Worm (Caenorhabditis elegans): Measurements from ENCODE around the gene F18H3.1.
A peak's percentile ranks its signal among the peaks of the same experiment; 100 is the strongest.

The F18H3.1 gene

ce11 chrX:13527347-13528092 is 8.1 kb downstream of the F18H3.1 start, which contains the start of gene pab-2 (continued):
- TF ChIP-seq efl-1 (optimal IDR thresholded peaks at IDR 0.05) (peak; percentile 36 to 48), efl-1 (GFP tag; optimal IDR thresholded peaks at IDR 0.05 in 1 of 2) (peak in 1 of 2 experiments; percentile 90), egl-13 (tag; optimal IDR thresholded peaks at IDR 0.05) (peak; percentile 54), aly-2 (tag; optimal IDR thresholded peaks at IDR 0.05) (no peak), alr-1 (tag; optimal IDR thresholded peaks at IDR 0.05; ENCODE audit: borderline replicate concordance) (no peak), nhr-19 (GFP tag; conservative IDR thresholded peaks at IDR 0.05) (peak; percentile 70), nhr-85 (tag) (peak; percentile 94), dpl-1 (GFP tag; optimal IDR thresholded peaks at IDR 0.05) (peak in 1 of 3 experiments; percentile 12), elt-3 (tag; optimal IDR thresholded peaks at IDR 0.05) (peak in 3 of 6 experiments; percentile 32 to 44 (median 38)), unc-130 (tag; optimal IDR thresholded peaks at IDR 0.05) (peak; percentile 64), irx-1 (tag; optimal IDR thresholded peaks at IDR 0.05) (peak; percentile 34), nhr-84 (tag; optimal IDR thresholded peaks at IDR 0.05) (no peak), nhr-90 (tag; optimal IDR thresholded peaks at IDR 0.05; ENCODE audit: poor library complexity) (peak; percentile 83), xbp-1 (tag; optimal IDR thresholded peaks at IDR 0.05) (peak; percentile 99), mab-9 (GFP tag; IDR thresholded peaks at IDR 0.05) (0 out of 2 replicates have a peak, but pooled peaks have one; percentile 35), ets-5 (GFP tag; IDR thresholded peaks at IDR 0.05) (no peak), rnt-1 (tag; optimal IDR thresholded peaks at IDR 0.05) (peak; percentile 80), lin-13 (GFP tag; optimal IDR thresholded peaks at IDR 0.05) (no peak), pax-3 (tag; optimal IDR thresholded peaks at IDR 0.05) (peak; percentile 28), elt-2 (tag; optimal IDR thresholded peaks at IDR 0.05) (peak; percentile 88), zip-4 (GFP tag; optimal IDR thresholded peaks at IDR 0.05) (no peak), efl-3 (GFP tag; optimal IDR thresholded peaks at IDR 0.05) (no peak), snu-23 (GFP tag; optimal IDR thresholded peaks at IDR 0.05) (peak; percentile 87), hpl-2 (GFP tag; optimal IDR thresholded peaks at IDR 0.05) (no peak), lin-14 (GFP tag; optimal IDR thresholded peaks at IDR 0.05) (peak; percentile 94), fkh-4 (tag; optimal IDR thresholded peaks at IDR 0.05; ENCODE audit: borderline replicate concordance) (no peak), ztf-4 (tag; optimal IDR thresholded peaks at IDR 0.05) (peak; percentile 74), tbx-2 (tag; optimal IDR thresholded peaks at IDR 0.05) (peak; percentile 71), nhr-47 (tag; optimal IDR thresholded peaks at IDR 0.05) (peak; percentile 78), unc-86 (tag; optimal IDR thresholded peaks at IDR 0.05) (peak; percentile 60), ceh-90 (tag; optimal IDR thresholded peaks at IDR 0.05) (no peak), grh-1 (GFP tag; IDR thresholded peaks at IDR 0.05) (peak; percentile 43; the same call in 1 of the 2 replicates), tlp-1 (tag; optimal IDR thresholded peaks at IDR 0.05) (no peak), ceh-88 (GFP tag; IDR thresholded peaks at IDR 0.05) (no peak), nhr-12 (tag; optimal IDR thresholded peaks at IDR 0.05) (no peak), nhr-28 (tag; optimal IDR thresholded peaks at IDR 0.05) (no peak), nhr-20 (tag; optimal IDR thresholded peaks at IDR 0.05) (peak; percentile 90)

- TF ChIP-seq tlp-1 (tag; optimal IDR thresholded peaks at IDR 0.05) (peak; percentile 42), nhr-47 (tag; optimal IDR thresholded peaks at IDR 0.05) (peak; percentile 31), mdl-1 (tag; optimal IDR thresholded peaks at IDR 0.05) (peak in 1 of 2 experiments; percentile 79), zag-1 (tag; optimal IDR thresholded peaks at IDR 0.05) (no peak), egl-13 (tag; optimal IDR thresholded peaks at IDR 0.05) (peak; percentile 24), elt-2 (tag; optimal IDR thresholded peaks at IDR 0.05) (peak; percentile 98), dpl-1 (GFP tag; optimal IDR thresholded peaks at IDR 0.05) (peak; percentile 19 to 42 (median 23)), lsy-2 (tag; optimal IDR thresholded peaks at IDR 0.05) (peak in 1 of 2 experiments; percentile 41), snpc-4 (tag; optimal IDR thresholded peaks at IDR 0.05) (no peak), alr-1 (tag; optimal IDR thresholded peaks at IDR 0.05; ENCODE audit: borderline replicate concordance) (no peak), nhr-85 (tag) (peak; percentile 81), C34B4.2 (tag; optimal IDR thresholded peaks at IDR 0.05) (no peak), unc-98 (GFP tag; IDR thresholded peaks at IDR 0.05) (no peak), lin-35 (GFP tag; optimal IDR thresholded peaks at IDR 0.05) (peak in 1 of 2 experiments; percentile 78), fos-1 (tag; optimal IDR thresholded peaks at IDR 0.05) (peak; percentile 57), irx-1 (tag; optimal IDR thresholded peaks at IDR 0.05) (no peak), nhr-90 (tag; optimal IDR thresholded peaks at IDR 0.05; ENCODE audit: poor library complexity) (peak; percentile 73), ztf-4 (tag; optimal IDR thresholded peaks at IDR 0.05) (no peak), grh-1 (GFP tag; IDR thresholded peaks at IDR 0.05) (no peak), nhr-20 (tag; optimal IDR thresholded peaks at IDR 0.05) (peak; percentile 93), efl-1 (optimal IDR thresholded peaks at IDR 0.05) (peak in 1 of 2 experiments; percentile 5), efl-1 (GFP tag; optimal IDR thresholded peaks at IDR 0.05 in 1 of 2) (peak in 1 of 2 experiments; percentile 89), blmp-1 (tag; optimal IDR thresholded peaks at IDR 0.05) (peak; percentile 37), ceh-8 (GFP tag; optimal IDR thresholded peaks at IDR 0.05) (no peak), nhr-84 (tag; optimal IDR thresholded peaks at IDR 0.05) (no peak), tbx-2 (tag; optimal IDR thresholded peaks at IDR 0.05) (peak; percentile 14), sptf-1 (tag; optimal IDR thresholded peaks at IDR 0.05) (no peak)
Measured at ce11 chrX:13528630-13529138, 9.2 kb downstream of the F18H3.1 start, which contains the start of gene F18H3.4. Gene F18H3.4 (plus strand): TSS chrX:13529088.
